Fruit fly (Drosophila melanogaster): ENCODE results near the gene RpS3.

RpS3 gene

dm6 chr3R:23363515-23364124 is 5.0 kb downstream of the RpS3 start, which contains the start of gene CG4408:
CG4408 (minus strand) TSS chr3R:23363574.
- TF ChIP-seq Myc (optimal IDR thresholded peaks at IDR 0.05) (no peak), Sin3A (optimal IDR thresholded peaks at IDR 0.05) (no peak), psq (optimal IDR thresholded peaks at IDR 0.05) (no peak), ttk (optimal IDR thresholded peaks at IDR 0.05) (no peak), insv (optimal IDR thresholded peaks at IDR 0.05) (no peak), h (optimal IDR thresholded peaks at IDR 0.05) (no peak)

- TF ChIP-seq psq (optimal IDR thresholded peaks at IDR 0.05) (no peak), Sin3A (optimal IDR thresholded peaks at IDR 0.05) (no peak), insv (optimal IDR thresholded peaks at IDR 0.05) (no peak)
Measured at dm6 chr3R:23365028-23365427, 6.4 kb downstream of the RpS3 start.

- TF ChIP-seq h (optimal IDR thresholded peaks at IDR 0.05) (no peak), Myc (optimal IDR thresholded peaks at IDR 0.05) (no peak), insv (optimal IDR thresholded peaks at IDR 0.05) (no peak), ttk (optimal IDR thresholded peaks at IDR 0.05) (no peak), Sin3A (optimal IDR thresholded peaks at IDR 0.05) (no peak), psq (optimal IDR thresholded peaks at IDR 0.05) (no peak)
Measured at dm6 chr3R:23367540-23367939, 8.9 kb downstream of the RpS3 start.

dm6 chr3R:23368235-23368634 is 9.6 kb downstream of the RpS3 start:
- TF ChIP-seq insv (optimal IDR thresholded peaks at IDR 0.05), result no peak
- no peak for TF ChIP-seq Myc (optimal IDR thresholded peaks at IDR 0.05)
- no peak for TF ChIP-seq psq (optimal IDR thresholded peaks at IDR 0.05)
- no peak for TF ChIP-seq ttk (optimal IDR thresholded peaks at IDR 0.05)
- TF ChIP-seq h (optimal IDR thresholded peaks at IDR 0.05), result no peak

- TF ChIP-seq h (optimal IDR thresholded peaks at IDR 0.05) (no peak), ttk (optimal IDR thresholded peaks at IDR 0.05) (no peak), insv (optimal IDR thresholded peaks at IDR 0.05) (no peak), Sin3A (optimal IDR thresholded peaks at IDR 0.05) (no peak), Myc (optimal IDR thresholded peaks at IDR 0.05) (no peak), psq (optimal IDR thresholded peaks at IDR 0.05) (no peak)
Measured at dm6 chr3R:23372624-23373023, 14.0 kb downstream of the RpS3 start, which contains the start of gene CG42827. CG42827 (plus strand) TSS chr3R:23372924.

- TF ChIP-seq Myc (optimal IDR thresholded peaks at IDR 0.05), result no peak
- no peak for TF ChIP-seq h (optimal IDR thresholded peaks at IDR 0.05)
- TF ChIP-seq Sin3A (optimal IDR thresholded peaks at IDR 0.05), result no peak
- TF ChIP-seq insv (optimal IDR thresholded peaks at IDR 0.05), result no peak
Measured at dm6 chr3R:23373403-23373802, 14.8 kb downstream of the RpS3 start, which contains the start of gene CG42828. CG42828 (plus strand) TSS chr3R:23373703.

- no peak for TF ChIP-seq psq (optimal IDR thresholded peaks at IDR 0.05)
- no peak for TF ChIP-seq insv (optimal IDR thresholded peaks at IDR 0.05)
- TF ChIP-seq h (optimal IDR thresholded peaks at IDR 0.05), result no peak
- TF ChIP-seq Myc (optimal IDR thresholded peaks at IDR 0.05), result no peak
- TF ChIP-seq Sin3A (optimal IDR thresholded peaks at IDR 0.05), result no peak
- TF ChIP-seq ttk (optimal IDR thresholded peaks at IDR 0.05), result no peak
Measured at dm6 chr3R:23374290-23374689, 15.7 kb downstream of the RpS3 start.

- TF ChIP-seq Myc (optimal IDR thresholded peaks at IDR 0.05) (no peak), insv (optimal IDR thresholded peaks at IDR 0.05) (no peak), Sin3A (optimal IDR thresholded peaks at IDR 0.05) (no peak), ttk (optimal IDR thresholded peaks at IDR 0.05) (no peak), psq (optimal IDR thresholded peaks at IDR 0.05) (no peak), h (optimal IDR thresholded peaks at IDR 0.05) (no peak)
Measured at dm6 chr3R:23377288-23377687, 18.7 kb downstream of the RpS3 start.

dm6 chr3R:23383723-23384122 is 25.1 kb downstream of the RpS3 start:
- TF ChIP-seq insv (optimal IDR thresholded peaks at IDR 0.05), result no peak
- no peak for TF ChIP-seq ttk (optimal IDR thresholded peaks at IDR 0.05)
- TF ChIP-seq Sin3A (optimal IDR thresholded peaks at IDR 0.05), result no peak
- TF ChIP-seq psq (optimal IDR thresholded peaks at IDR 0.05), result no peak
- TF ChIP-seq Myc (optimal IDR thresholded peaks at IDR 0.05), result no peak
- no peak for TF ChIP-seq h (optimal IDR thresholded peaks at IDR 0.05)

- TF ChIP-seq psq (optimal IDR thresholded peaks at IDR 0.05), result no peak
- TF ChIP-seq h (optimal IDR thresholded peaks at IDR 0.05), result no peak
- no peak for TF ChIP-seq Sin3A (optimal IDR thresholded peaks at IDR 0.05)
- TF ChIP-seq insv (optimal IDR thresholded peaks at IDR 0.05), result no peak
- no peak for TF ChIP-seq Myc (optimal IDR thresholded peaks at IDR 0.05)
- no peak for TF ChIP-seq ttk (optimal IDR thresholded peaks at IDR 0.05)
Measured at dm6 chr3R:23384591-23385260, 26.1 kb downstream of the RpS3 start, which contains the start of gene CG4393. CG4393 (minus strand) TSS chr3R:23384777.

- TF ChIP-seq Sin3A (optimal IDR thresholded peaks at IDR 0.05), result no peak
- no peak for TF ChIP-seq psq (optimal IDR thresholded peaks at IDR 0.05)
- TF ChIP-seq insv (optimal IDR thresholded peaks at IDR 0.05), result no peak
- no peak for TF ChIP-seq Myc (optimal IDR thresholded peaks at IDR 0.05)
- no peak for TF ChIP-seq ttk (optimal IDR thresholded peaks at IDR 0.05)
- TF ChIP-seq h (optimal IDR thresholded peaks at IDR 0.05), result no peak
Measured at dm6 chr3R:23386021-23386457, 27.4 kb downstream of the RpS3 start.

- TF ChIP-seq Sin3A (optimal IDR thresholded peaks at IDR 0.05) (no peak), Myc (optimal IDR thresholded peaks at IDR 0.05) (no peak), psq (optimal IDR thresholded peaks at IDR 0.05) (no peak), ttk (optimal IDR thresholded peaks at IDR 0.05) (no peak), h (optimal IDR thresholded peaks at IDR 0.05) (no peak), insv (optimal IDR thresholded peaks at IDR 0.05) (no peak)
Measured at dm6 chr3R:23386907-23387306, 28.3 kb downstream of the RpS3 start.

All from Kc167 (cell line).